Fruit fly (Drosophila melanogaster) whole organism, wandering third instar larva: ENCODE data around the gene CG31642.

Experiments
- Abd-B ChIP-seq: fragments of >200 bp; optimal IDR thresholded peaks from 2 replicates; lab custom pipeline; 2017; ENCODE audit warnings: missing biosample characterization, missing genetic modification characterization
- CG32264 ChIP-seq: fragments of 200-800 bp; sonication (Bioruptor generic); optimal IDR thresholded peaks from 2 replicates; lab custom pipeline; 2016; ENCODE audit warnings: missing biosample characterization, missing genetic modification characterization
- Dif ChIP-seq: fragments of 200-275, 200-300 bp; sonication (Bioruptor generic); optimal IDR thresholded peaks from 2 replicates; lab custom pipeline; 2018; ENCODE audit warnings: missing biosample characterization, missing genetic modification characterization; ENCODE audit not compliant: partially characterized antibody
- Hr83 ChIP-seq: fragments of 200-300 bp; sonication (Bioruptor generic); optimal IDR thresholded peaks from 2 replicates; lab custom pipeline; 2016; ENCODE audit warnings: missing biosample characterization, mild to moderate bottlenecking, missing genetic modification characterization, moderate library complexity; ENCODE audit not compliant: poor library complexity, severe bottlenecking
- Jra ChIP-seq: sonication (Bioruptor generic); optimal IDR thresholded peaks from 2 replicates; lab custom pipeline; 2016; ENCODE audit warnings: missing biosample characterization, missing genetic modification characterization
- Myc ChIP-seq: fragments of >200 bp; optimal IDR thresholded peaks from 2 replicates; lab custom pipeline; 2017
- OdsH ChIP-seq: fragments of 200-800 bp; sonication (Bioruptor generic); optimal IDR thresholded peaks from 2 replicates; lab custom pipeline; 2016; ENCODE audit warnings: missing biosample characterization, mild to moderate bottlenecking, missing genetic modification characterization
- Vsx2 ChIP-seq: fragments of 200-300, 225-300 bp; sonication (Bioruptor generic); optimal IDR thresholded peaks from 2 replicates; lab custom pipeline; 2018; ENCODE audit warnings: missing biosample characterization, missing genetic modification characterization; ENCODE audit not compliant: partially characterized antibody
- br ChIP-seq: fragments of 200-800 bp; sonication (Bioruptor generic); optimal IDR thresholded peaks from 2 replicates; lab custom pipeline; 2016; ENCODE audit warnings: missing biosample characterization, missing genetic modification characterization
- dl ChIP-seq, 2 experiments: fragments of 175-275, 200-275 bp in 1 of 2; fragments of 200-275 bp in 1 of 2; sonication (Bioruptor generic); optimal IDR thresholded peaks; lab custom pipeline; 2018; ENCODE audit warnings: mild to moderate bottlenecking in 2 of 2, missing biosample characterization in 2 of 2, missing genetic modification characterization in 2 of 2, moderate library complexity in 2 of 2; ENCODE audit not compliant: partially characterized antibody in 2 of 2, insufficient read depth in 1 of 2
- fru ChIP-seq: fragments of 200-800 bp; sonication (Bioruptor generic); optimal IDR thresholded peaks from 3 replicates; lab custom pipeline; 2016; ENCODE audit warnings: missing biosample characterization, mild to moderate bottlenecking, missing genetic modification characterization
- lola ChIP-seq: fragments of >200 bp; optimal IDR thresholded peaks from 2 replicates; lab custom pipeline; 2017; ENCODE audit warnings: missing biosample characterization, missing genetic modification characterization
- pan ChIP-seq: fragments of >200 bp; optimal IDR thresholded peaks from 2 replicates; lab custom pipeline; 2017
- rgr ChIP-seq: fragments of 200-800 bp; sonication (Bioruptor generic); optimal IDR thresholded peaks from 3 replicates; lab custom pipeline; 2016; ENCODE audit warnings: missing biosample characterization, mild to moderate bottlenecking, missing genetic modification characterization

dm6 chr2L:6092300-6092699, 26.0 kb upstream of the CG31642 start:
- TF ChIP-seq Vsx2 (no peak), pan (no peak), Abd-B (GFP tag; lab: Kevin White, UChicago) (no peak), br (GFP tag; lab: Kevin White, UChicago) (no peak), lola (GFP tag; lab: Kevin White, UChicago) (no peak), OdsH (GFP tag; lab: Kevin White, UChicago) (no peak), Dif (GFP tag; lab: Kevin White, UChicago) (no peak), fru (GFP tag; lab: Kevin White, UChicago) (no peak), dl (GFP tag; optimal IDR thresholded peaks at IDR 0.05; lab: Kevin White, UChicago; ENCODE audit: insufficient read depth in 1 of 2, partially characterized antibody in 2 of 2) (no peak), Hr83 (GFP tag; lab: Kevin White, UChicago) (no peak), rgr (no peak), CG32264 (GFP tag; lab: Kevin White, UChicago) (no peak), Myc (lab: Kevin White, UChicago) (no peak), Jra (GFP tag; lab: Kevin White, UChicago) (no peak)
